Worm (Caenorhabditis elegans) whole organism, L3 larva: ENCODE measurements around the gene F44B9.5.
A peak's percentile ranks its signal among the peaks of the same experiment; 100 is the strongest.

Experiments used
- R02D3.7 ChIP-seq: fragments of 150-350 bp; optimal IDR thresholded peaks from 2 replicates; lab custom pipeline; 2014; ENCODE audit warnings: missing biosample characterization, missing genetic modification characterization
- ZK546.5 ChIP-seq: sonication (generic microtip); optimal IDR thresholded peaks from 2 replicates; lab custom pipeline; 2017; ENCODE audit warnings: missing biosample characterization, missing genetic modification characterization
- aly-2 ChIP-seq: fragments of 150-350 bp; optimal IDR thresholded peaks from 2 replicates; lab custom pipeline; 2014; ENCODE audit warnings: missing biosample characterization, missing genetic modification characterization
- ama-1 ChIP-seq: fragments of 150-350 bp; optimal IDR thresholded peaks from 2 replicates; lab custom pipeline; 2018
- ceh-28 ChIP-seq: fragments of 150-350 bp; optimal IDR thresholded peaks from 2 replicates; lab custom pipeline; 2014; ENCODE audit warnings: missing biosample characterization, missing genetic modification reagents, missing genetic modification characterization
- ceh-9 ChIP-seq: sonication (generic microtip); optimal IDR thresholded peaks from 2 replicates; lab custom pipeline; 2018; ENCODE audit warnings: missing biosample characterization, missing genetic modification characterization
- daf-12 ChIP-seq: fragments of 150-350 bp; optimal IDR thresholded peaks from 2 replicates; lab custom pipeline; 2014; ENCODE audit warnings: missing biosample characterization, missing genetic modification reagents, missing genetic modification characterization
- egl-27 ChIP-seq: sonication (generic microtip); optimal IDR thresholded peaks from 4 replicates; lab custom pipeline; 2017; ENCODE audit warnings: missing biosample characterization, missing genetic modification reagents, missing genetic modification characterization
- egl-5 ChIP-seq: fragments of 150-350 bp; optimal IDR thresholded peaks from 2 replicates; lab custom pipeline; 2017; ENCODE audit warnings: missing biosample characterization, missing genetic modification reagents, missing genetic modification characterization, inconsistent platforms
- elt-1 ChIP-seq: fragments of 150-350 bp; optimal IDR thresholded peaks from 2 replicates; lab custom pipeline; 2014; ENCODE audit warnings: missing biosample characterization, missing genetic modification characterization
- elt-2 ChIP-seq: sonication (generic microtip); optimal IDR thresholded peaks from 2 replicates; lab custom pipeline; 2016; ENCODE audit warnings: missing genetic modification reagents, mild to moderate bottlenecking, missing genetic modification characterization, missing compliant biosample characterization
- fkh-10 ChIP-seq: sonication (generic microtip); optimal IDR thresholded peaks from 2 replicates; lab custom pipeline; 2017; ENCODE audit warnings: missing biosample characterization, missing genetic modification reagents, missing genetic modification characterization
- fkh-2 ChIP-seq: fragments of 150-350 bp; optimal IDR thresholded peaks from 2 replicates; lab custom pipeline; 2014; ENCODE audit warnings: missing biosample characterization, missing genetic modification reagents, missing genetic modification characterization
- fos-1 ChIP-seq: fragments of 150-350 bp; optimal IDR thresholded peaks from 2 replicates; lab custom pipeline; 2014; ENCODE audit warnings: missing biosample characterization, missing genetic modification characterization
- hmg-11 ChIP-seq: sonication (generic microtip); optimal IDR thresholded peaks from 2 replicates; lab custom pipeline; 2016; ENCODE audit warnings: missing genetic modification characterization, missing compliant biosample characterization
- lin-15B ChIP-seq: fragments of 150-350 bp; optimal IDR thresholded peaks from 2 replicates; lab custom pipeline; 2014; ENCODE audit warnings: missing biosample characterization, missing genetic modification characterization
- lin-39 ChIP-seq: fragments of 150-350 bp; optimal IDR thresholded peaks from 2 replicates; lab custom pipeline; 2018; ENCODE audit warnings: missing biosample characterization, missing genetic modification reagents, missing genetic modification characterization
- lsy-12 ChIP-seq: sonication (generic microtip); optimal IDR thresholded peaks from 2 replicates; lab custom pipeline; 2016; ENCODE audit warnings: mild to moderate bottlenecking, missing genetic modification characterization, missing compliant biosample characterization
- mdl-1 ChIP-seq: fragments of 150-350 bp; optimal IDR thresholded peaks from 2 replicates; lab custom pipeline; 2014; ENCODE audit warnings: missing biosample characterization, missing genetic modification characterization
- mml-1 ChIP-seq: fragments of 150-350 bp; sonication (generic microtip); optimal IDR thresholded peaks from 3 replicates; lab custom pipeline; 2014; ENCODE audit warnings: missing biosample characterization, missing genetic modification characterization
- nfya-1 ChIP-seq: sonication (generic microtip); optimal IDR thresholded peaks from 2 replicates; lab custom pipeline; 2017; ENCODE audit warnings: missing genetic modification characterization, mild to moderate bottlenecking, missing compliant biosample characterization, antibody characterized with exemption, moderate library complexity; ENCODE audit not compliant: insufficient read depth
- nhr-11 ChIP-seq: fragments of 150-350 bp; optimal IDR thresholded peaks from 2 replicates; lab custom pipeline; 2014; ENCODE audit warnings: missing biosample characterization, missing genetic modification characterization
- nhr-23 ChIP-seq: fragments of 150-350 bp; optimal IDR thresholded peaks from 2 replicates; lab custom pipeline; 2014; ENCODE audit warnings: missing biosample characterization, missing genetic modification reagents, missing genetic modification characterization
- nhr-237 ChIP-seq: fragments of 150-350 bp; optimal IDR thresholded peaks from 2 replicates; lab custom pipeline; 2014; ENCODE audit warnings: missing biosample characterization, missing genetic modification characterization
- nhr-25 ChIP-seq: sonication (generic microtip); optimal IDR thresholded peaks from 2 replicates; lab custom pipeline; 2017; ENCODE audit warnings: missing biosample characterization, missing genetic modification characterization
- nhr-28 ChIP-seq: fragments of 150-350 bp; optimal IDR thresholded peaks from 2 replicates; lab custom pipeline; 2014; ENCODE audit warnings: missing biosample characterization, missing genetic modification characterization
- nhr-43 ChIP-seq: sonication (generic microtip); optimal IDR thresholded peaks from 2 replicates; lab custom pipeline; 2016; ENCODE audit warnings: mild to moderate bottlenecking, missing genetic modification characterization, missing compliant biosample characterization; ENCODE audit not compliant: poor library complexity, severe bottlenecking
- nhr-67 ChIP-seq: fragments of 150-350 bp; optimal IDR thresholded peaks from 2 replicates; lab custom pipeline; 2014; ENCODE audit warnings: missing biosample characterization, missing genetic modification characterization
- pha-4 ChIP-seq: fragments of 150-350 bp; optimal IDR thresholded peaks from 2 replicates; lab custom pipeline; 2014; ENCODE audit warnings: missing biosample characterization, missing genetic modification reagents, missing genetic modification characterization
- pqm-1 ChIP-seq: fragments of 150-350 bp; optimal IDR thresholded peaks from 2 replicates; lab custom pipeline; 2017; ENCODE audit warnings: missing biosample characterization, missing genetic modification characterization, inconsistent platforms
- sea-2 ChIP-seq: fragments of 150-350 bp; sonication (generic microtip); optimal IDR thresholded peaks from 4 replicates; lab custom pipeline; 2014; ENCODE audit warnings: missing biosample characterization, missing genetic modification reagents, missing genetic modification characterization
- skn-1 ChIP-seq: fragments of 150-350 bp; optimal IDR thresholded peaks from 2 replicates; lab custom pipeline; 2014; ENCODE audit warnings: missing biosample characterization, missing genetic modification characterization
- snpc-4 ChIP-seq: fragments of 150-350 bp; optimal IDR thresholded peaks from 2 replicates; lab custom pipeline; 2014; ENCODE audit warnings: missing biosample characterization, missing genetic modification characterization
- tbx-2 ChIP-seq: sonication (generic microtip); optimal IDR thresholded peaks from 2 replicates; lab custom pipeline; 2016; ENCODE audit warnings: mild to moderate bottlenecking, missing genetic modification characterization, missing compliant biosample characterization
- unc-62 ChIP-seq: fragments of 150-350 bp; sonication (generic microtip); optimal IDR thresholded peaks from 4 replicates; lab custom pipeline; 2014; ENCODE audit warnings: missing biosample characterization, missing genetic modification reagents, missing genetic modification characterization
- zag-1 ChIP-seq: fragments of 150-350 bp; optimal IDR thresholded peaks from 2 replicates; lab custom pipeline; 2014; ENCODE audit warnings: missing biosample characterization, missing genetic modification characterization
- ztf-4 ChIP-seq: fragments of 150-350 bp; optimal IDR thresholded peaks from 2 replicates; lab custom pipeline; 2014; ENCODE audit warnings: missing biosample characterization, missing genetic modification characterization

Gene F44B9.5

ce11 chrIII:7979659-7980058, 36.7 kb downstream of the F44B9.5 start, which contains the start of gene clp-1:
TSS of gene clp-1 (plus strand) at chrIII:7979959.
- TF ChIP-seq lin-39 (tag; lab: Kevin White, UChicago), result peak; percentile 26
- TF ChIP-seq ama-1 (lab: Kevin White, UChicago), result peak; percentile 28
- TF ChIP-seq pqm-1 (tag; lab: Kevin White, UChicago), result no peak

- TF ChIP-seq elt-2 (peak; percentile 63), elt-1 (no peak), unc-62 (GFP tag; lab: Kevin White, UChicago) (no peak), egl-5 (tag; lab: Kevin White, UChicago) (peak; percentile 64), hmg-11 (tag; lab: Kevin White, UChicago) (peak; percentile 43), lin-39 (tag; lab: Kevin White, UChicago) (no peak), nhr-25 (peak; percentile 71), nhr-43 (no peak), ceh-28 (tag; lab: Kevin White, UChicago) (no peak), nhr-28 (tag; lab: Kevin White, UChicago) (no peak), daf-12 (tag; lab: Kevin White, UChicago) (no peak), nfya-1 (peak; percentile 57), mml-1 (tag; lab: Kevin White, UChicago) (no peak), snpc-4 (tag; lab: Kevin White, UChicago) (no peak), lin-15B (tag; lab: Kevin White, UChicago) (peak; percentile 10), pqm-1 (tag; lab: Kevin White, UChicago) (no peak), egl-27 (tag; lab: Kevin White, UChicago) (no peak), pha-4 (tag; lab: Kevin White, UChicago) (peak; percentile 95), nhr-237 (no peak)
Measured at ce11 chrIII:7978723-7979122, 37.6 kb downstream of the F44B9.5 start.

ce11 chrIII:7978289-7978688, 38.0 kb downstream of the F44B9.5 start:
- TF ChIP-seq egl-5 (tag; lab: Kevin White, UChicago) (no peak), nfya-1 (no peak), nhr-23 (tag; lab: Kevin White, UChicago) (no peak), ama-1 (lab: Kevin White, UChicago) (peak; percentile 42), nhr-28 (tag; lab: Kevin White, UChicago) (no peak), ceh-28 (tag; lab: Kevin White, UChicago) (no peak), ztf-4 (no peak)

ce11 chrIII:7977777-7978176, 38.6 kb downstream of the F44B9.5 start, which contains the start of gene C06G4.4:
TSS of gene C06G4.4 (minus strand) at chrIII:7977812.
- TF ChIP-seq nhr-11 (tag; lab: Kevin White, UChicago) (no peak), fos-1 (tag; lab: Kevin White, UChicago) (no peak), pqm-1 (tag; lab: Kevin White, UChicago) (no peak), tbx-2 (tag; lab: Kevin White, UChicago) (no peak), nhr-67 (tag; lab: Kevin White, UChicago) (no peak), fkh-10 (GFP tag; lab: Kevin White, UChicago) (no peak), nhr-23 (tag; lab: Kevin White, UChicago) (no peak), ceh-9 (tag; lab: Kevin White, UChicago) (no peak), fkh-2 (no peak)

ce11 chrIII:7977224-7977623, 39.1 kb downstream of the F44B9.5 start:
- no peak for TF ChIP-seq ceh-9 (tag; lab: Kevin White, UChicago)
- TF ChIP-seq snpc-4 (tag; lab: Kevin White, UChicago), result no peak
- TF ChIP-seq elt-1, result no peak
- no peak for TF ChIP-seq skn-1 (tag; lab: Kevin White, UChicago)
- no peak for TF ChIP-seq tbx-2 (tag; lab: Kevin White, UChicago)
- TF ChIP-seq unc-62 (GFP tag; lab: Kevin White, UChicago), result no peak
- TF ChIP-seq fkh-10 (GFP tag; lab: Kevin White, UChicago), result no peak
- no peak for TF ChIP-seq zag-1
- TF ChIP-seq mdl-1 (tag; lab: Kevin White, UChicago), result no peak
- no peak for TF ChIP-seq hmg-11 (tag; lab: Kevin White, UChicago)
- peak; percentile 28 for TF ChIP-seq nhr-43
- TF ChIP-seq R02D3.7, result peak; percentile 22
- no peak for TF ChIP-seq pqm-1 (tag; lab: Kevin White, UChicago)
- TF ChIP-seq ceh-28 (tag; lab: Kevin White, UChicago), result no peak
- TF ChIP-seq elt-2, result peak; percentile 19
- no peak for TF ChIP-seq nhr-11 (tag; lab: Kevin White, UChicago)
- TF ChIP-seq sea-2, result no peak
- TF ChIP-seq lsy-12 (tag; lab: Kevin White, UChicago), result peak; percentile 14
- no peak for TF ChIP-seq pha-4 (tag; lab: Kevin White, UChicago)
- TF ChIP-seq fos-1 (tag; lab: Kevin White, UChicago), result no peak
- peak; percentile 65 for TF ChIP-seq ama-1 (lab: Kevin White, UChicago)
- TF ChIP-seq egl-27 (tag; lab: Kevin White, UChicago), result no peak
- no peak for TF ChIP-seq nhr-23 (tag; lab: Kevin White, UChicago)
- TF ChIP-seq aly-2 (tag; lab: Kevin White, UChicago), result no peak
- TF ChIP-seq ZK546.5 (tag; lab: Kevin White, UChicago), result no peak
